Fruit fly (Drosophila melanogaster) whole organism: ENCODE data around the gene CG7600.

Source experiments
- CG8478 ChIP-seq: fragments of >200 bp; optimal IDR thresholded peaks from 2 replicates; lab custom pipeline; 2018; ENCODE audit warnings: inconsistent platforms
- Dll ChIP-seq: fragments of >200 bp; optimal IDR thresholded peaks from 2 replicates; lab custom pipeline; 2017
- EcR ChIP-seq, 2 experiments: fragments of >200 bp; optimal IDR thresholded peaks; 2 replicates each; lab custom pipeline; 2017; ENCODE audit warnings: missing biosample characterization in 2 of 2, missing genetic modification characterization in 2 of 2, missing genetic modification reagents in 2 of 2
- pan ChIP-seq: fragments of >200 bp; optimal IDR thresholded peaks from 2 replicates; lab custom pipeline; 2017
- psq ChIP-seq: fragments of >200 bp; optimal IDR thresholded peaks from 2 replicates; lab custom pipeline; 2017
- usp ChIP-seq: fragments of >200 bp; optimal IDR thresholded peaks from 2 replicates; lab custom pipeline; 2017; ENCODE audit warnings: missing biosample characterization, missing genetic modification characterization, mixed read lengths

DNA sequence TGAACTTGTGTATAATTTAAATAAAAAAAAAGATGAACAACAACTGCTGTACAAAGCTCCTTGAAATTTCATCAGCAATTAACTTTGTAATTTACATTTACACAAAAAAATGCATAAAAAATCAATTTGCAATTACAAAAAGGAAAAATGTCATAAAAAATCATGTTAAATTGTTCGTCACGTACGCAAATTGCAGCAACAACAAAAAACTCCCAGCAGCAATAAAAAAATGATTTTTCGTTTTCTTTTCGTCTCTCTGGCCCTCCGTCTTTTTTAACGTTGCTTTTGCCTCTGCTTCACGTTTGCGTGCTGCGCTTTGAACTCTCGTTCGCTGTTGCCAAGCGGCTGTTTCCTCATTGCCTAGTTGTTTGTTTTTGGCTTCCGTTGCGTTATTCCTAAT is 42.6 kb downstream of the CG7600 start:
- TF ChIP-seq Dll (lab: Kevin White, UChicago) (no peak), usp (GFP tag; lab: Kevin White, UChicago) (no peak), pan (lab: Kevin White, UChicago) (no peak), EcR (GFP tag; optimal IDR thresholded peaks at IDR 0.05; lab: Kevin White, UChicago) (no peak), CG8478 (lab: Kevin White, UChicago) (no peak), psq (lab: Kevin White, UChicago) (no peak)
